Worm (Caenorhabditis elegans) whole organism, late embryonic: ENCODE data around the gene cmtr-2.

Source experiments
- K09A11.1 ChIP-seq: sonication (generic microtip); optimal IDR thresholded peaks from 2 replicates; lab custom pipeline; 2017; ENCODE audit warnings: antibody characterized with exemption, mild to moderate bottlenecking, missing genetic modification characterization, missing compliant biosample characterization; ENCODE audit not compliant: insufficient read depth
- T23F11.4 ChIP-seq: fragments of 200-800 bp; sonication (Bioruptor generic); optimal IDR thresholded peaks from 2 replicates; lab custom pipeline; 2018; ENCODE audit warnings: mild to moderate bottlenecking, missing genetic modification characterization, missing compliant biosample characterization
- Y22D7AL.16 ChIP-seq: sonication (generic microtip); optimal IDR thresholded peaks from 2 replicates; lab custom pipeline; 2016; ENCODE audit warnings: missing genetic modification characterization, missing compliant biosample characterization
- ahr-1 ChIP-seq: sonication (generic microtip); optimal IDR thresholded peaks from 2 replicates; lab custom pipeline; 2016; ENCODE audit warnings: missing genetic modification characterization, missing compliant biosample characterization
- ceh-14 ChIP-seq: sonication (generic microtip); optimal IDR thresholded peaks from 2 replicates; lab custom pipeline; 2016; ENCODE audit warnings: missing genotype, missing genetic modification characterization, missing compliant biosample characterization
- ceh-18 ChIP-seq: sonication (generic microtip); optimal IDR thresholded peaks from 2 replicates; lab custom pipeline; 2016; ENCODE audit warnings: missing genetic modification characterization, missing compliant biosample characterization
- ceh-19 ChIP-seq: fragments of 200-800 bp; sonication (Bioruptor generic); optimal IDR thresholded peaks from 2 replicates; lab custom pipeline; 2018; ENCODE audit warnings: mild to moderate bottlenecking, missing genetic modification characterization, missing compliant biosample characterization
- ceh-24 ChIP-seq: sonication (generic microtip); optimal IDR thresholded peaks from 2 replicates; lab custom pipeline; 2016; ENCODE audit warnings: mild to moderate bottlenecking, missing genetic modification characterization, missing compliant biosample characterization
- ceh-30 ChIP-seq: fragments of 150-350 bp; optimal IDR thresholded peaks from 2 replicates; lab custom pipeline; 2014; ENCODE audit warnings: missing biosample characterization, missing genetic modification characterization
- ceh-31 ChIP-seq: sonication (generic microtip); optimal IDR thresholded peaks from 2 replicates; lab custom pipeline; 2016; ENCODE audit warnings: missing genetic modification characterization, missing compliant biosample characterization
- ceh-34 ChIP-seq: sonication (generic microtip); optimal IDR thresholded peaks from 2 replicates; lab custom pipeline; 2016; ENCODE audit warnings: mild to moderate bottlenecking, missing genetic modification characterization, missing compliant biosample characterization
- ceh-45 ChIP-seq: fragments of 200-800 bp; sonication (Bioruptor generic); IDR thresholded peaks from 2 replicates; pipeline ENCODE4 v1.3.6; 2022; ENCODE audit warnings: missing genetic modification reagents, missing genetic modification characterization, missing compliant biosample characterization
- ceh-6 ChIP-seq: fragments of 200-800 bp; sonication (Bioruptor generic); optimal IDR thresholded peaks from 2 replicates; lab custom pipeline; 2018; ENCODE audit warnings: mild to moderate bottlenecking, missing genetic modification characterization, missing compliant biosample characterization
- che-1 ChIP-seq: sonication (generic microtip); optimal IDR thresholded peaks from 2 replicates; lab custom pipeline; 2016; ENCODE audit warnings: mild to moderate bottlenecking, missing genetic modification characterization, missing compliant biosample characterization
- ets-4 ChIP-seq: sonication (generic microtip); optimal IDR thresholded peaks from 2 replicates; lab custom pipeline; 2016; ENCODE audit warnings: missing genetic modification characterization, missing compliant biosample characterization
- fax-1 ChIP-seq: sonication (generic microtip); optimal IDR thresholded peaks from 2 replicates; lab custom pipeline; 2016; ENCODE audit warnings: missing genotype, missing genetic modification characterization, missing compliant biosample characterization
- fkh-6 ChIP-seq: sonication (generic microtip); optimal IDR thresholded peaks from 2 replicates; lab custom pipeline; 2016; ENCODE audit warnings: missing genetic modification characterization, missing compliant biosample characterization
- gmeb-2 ChIP-seq: sonication (generic microtip); optimal IDR thresholded peaks from 2 replicates; lab custom pipeline; 2016; ENCODE audit warnings: missing genetic modification characterization, inconsistent platforms, missing compliant biosample characterization
- hlh-15 ChIP-seq: sonication (generic microtip); optimal IDR thresholded peaks from 2 replicates; lab custom pipeline; 2016; ENCODE audit warnings: missing genetic modification characterization, missing compliant biosample characterization
- hlh-8 ChIP-seq: sonication (generic microtip); optimal IDR thresholded peaks from 2 replicates; lab custom pipeline; 2016; ENCODE audit warnings: missing genotype, missing genetic modification characterization, missing compliant biosample characterization
- lim-6 ChIP-seq: sonication (generic microtip); optimal IDR thresholded peaks from 2 replicates; lab custom pipeline; 2016; ENCODE audit warnings: missing genetic modification characterization, missing compliant biosample characterization
- mec-3 ChIP-seq: sonication (generic microtip); optimal IDR thresholded peaks from 2 replicates; lab custom pipeline; 2016; ENCODE audit warnings: borderline replicate concordance, missing genetic modification characterization, missing compliant biosample characterization
- nfya-1 ChIP-seq: sonication (generic microtip); optimal IDR thresholded peaks from 2 replicates; lab custom pipeline; 2017; ENCODE audit warnings: missing genetic modification characterization, mild to moderate bottlenecking, missing compliant biosample characterization, antibody characterized with exemption, moderate library complexity
- pag-3 ChIP-seq: sonication (generic microtip); optimal IDR thresholded peaks from 2 replicates; lab custom pipeline; 2016; ENCODE audit warnings: missing compliant biosample characterization, missing genetic modification characterization, borderline replicate concordance
- pat-9 ChIP-seq: fragments of 200-800 bp; sonication (Bioruptor generic); optimal IDR thresholded peaks from 2 replicates; lab custom pipeline; 2018; ENCODE audit warnings: mild to moderate bottlenecking, missing genetic modification characterization, moderate library complexity, missing compliant biosample characterization
- pha-4 ChIP-seq: fragments of 150-350 bp; optimal IDR thresholded peaks from 2 replicates; lab custom pipeline; 2018; ENCODE audit warnings: missing biosample characterization, missing genetic modification reagents, missing genetic modification characterization
- pqm-1 ChIP-seq: sonication (generic microtip); optimal IDR thresholded peaks from 2 replicates; lab custom pipeline; 2016; ENCODE audit warnings: missing genetic modification characterization, missing compliant biosample characterization
- pros-1 ChIP-seq: fragments of 150-350 bp; optimal IDR thresholded peaks from 2 replicates; lab custom pipeline; 2014; ENCODE audit warnings: missing biosample characterization, missing genetic modification reagents, missing genetic modification characterization
- rnt-1 ChIP-seq: sonication (generic microtip); optimal IDR thresholded peaks from 2 replicates; lab custom pipeline; 2016; ENCODE audit warnings: missing genetic modification characterization, missing compliant biosample characterization
- sdc-2 ChIP-seq: sonication (generic microtip); optimal IDR thresholded peaks from 2 replicates; lab custom pipeline; 2016; ENCODE audit warnings: missing genotype, missing genetic modification characterization, missing compliant biosample characterization
- sox-2 ChIP-seq: fragments of 200-800 bp; sonication (Bioruptor generic); IDR thresholded peaks from 2 replicates; pipeline ENCODE4 v1.3.6; 2022; ENCODE audit warnings: missing genetic modification reagents, missing genetic modification characterization, missing compliant biosample characterization
- tbx-2 ChIP-seq: sonication (generic microtip); optimal IDR thresholded peaks from 2 replicates; lab custom pipeline; 2016; ENCODE audit warnings: missing genetic modification characterization, missing compliant biosample characterization
- tbx-7 ChIP-seq: sonication (generic microtip); optimal IDR thresholded peaks from 2 replicates; lab custom pipeline; 2016; ENCODE audit warnings: missing genotype, missing genetic modification characterization, missing compliant biosample characterization
- unc-3 ChIP-seq, 2 experiments: fragments of 200-800 bp in 1 of 2; sonication (Bioruptor generic) in 1 of 2; sonication (generic microtip) in 1 of 2; conservative IDR thresholded peaks in 1 of 2; optimal IDR thresholded peaks in 1 of 2; 2 replicates each; pipeline versions ENCODE4 v1.3.6 to Lab custom; 2016 to 2022; ENCODE audit warnings: missing compliant biosample characterization in 2 of 2, missing genetic modification characterization in 2 of 2, missing genetic modification reagents in 1 of 2
- unc-42 ChIP-seq: sonication (generic microtip); optimal IDR thresholded peaks from 2 replicates; lab custom pipeline; 2016; ENCODE audit warnings: missing genotype, missing genetic modification characterization, missing compliant biosample characterization
- unc-55 ChIP-seq: sonication (generic microtip); optimal IDR thresholded peaks from 2 replicates; lab custom pipeline; 2017; ENCODE audit warnings: missing biosample characterization, missing genetic modification reagents, missing genetic modification characterization
- unc-86 ChIP-seq: sonication (generic microtip); optimal IDR thresholded peaks from 2 replicates; lab custom pipeline; 2016; ENCODE audit warnings: missing genetic modification characterization, missing compliant biosample characterization
- zip-5 ChIP-seq: sonication (generic microtip); optimal IDR thresholded peaks from 2 replicates; lab custom pipeline; 2016; ENCODE audit warnings: missing genetic modification characterization, missing compliant biosample characterization
- ztf-16 ChIP-seq: sonication (generic microtip); optimal IDR thresholded peaks from 2 replicates; lab custom pipeline; 2017; ENCODE audit warnings: missing genetic modification characterization, missing compliant biosample characterization

The cmtr-2 gene

DNA sequence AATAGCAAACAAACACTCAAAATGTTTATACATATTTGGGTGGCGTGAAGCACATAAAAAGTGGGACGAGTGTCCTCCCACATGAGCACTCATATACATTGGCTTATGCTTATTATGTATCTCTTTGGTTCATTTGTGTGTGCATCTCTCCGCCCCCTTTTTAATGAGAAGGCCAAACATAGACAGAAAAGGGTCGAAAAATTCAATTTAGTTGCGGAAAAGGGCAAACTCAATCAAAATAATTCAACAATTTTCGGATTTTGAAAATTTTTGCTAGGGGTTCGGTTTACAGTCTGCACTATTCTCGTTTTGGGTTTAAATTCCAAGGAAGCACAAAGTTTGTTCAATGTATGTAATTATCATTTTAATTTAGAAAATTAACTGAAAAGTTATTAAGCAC lies 32.4 kb downstream of the cmtr-2 start:
- no peak for TF ChIP-seq K09A11.1 (tag; lab: Kevin White, UChicago)
- no peak for TF ChIP-seq pag-3 (tag; lab: Kevin White, UChicago)
- TF ChIP-seq sdc-2 (tag; lab: Kevin White, UChicago): no peak
- peak; percentile 50 for TF ChIP-seq unc-42 (tag; lab: Kevin White, UChicago)
- no peak for TF ChIP-seq ceh-19

DNA sequence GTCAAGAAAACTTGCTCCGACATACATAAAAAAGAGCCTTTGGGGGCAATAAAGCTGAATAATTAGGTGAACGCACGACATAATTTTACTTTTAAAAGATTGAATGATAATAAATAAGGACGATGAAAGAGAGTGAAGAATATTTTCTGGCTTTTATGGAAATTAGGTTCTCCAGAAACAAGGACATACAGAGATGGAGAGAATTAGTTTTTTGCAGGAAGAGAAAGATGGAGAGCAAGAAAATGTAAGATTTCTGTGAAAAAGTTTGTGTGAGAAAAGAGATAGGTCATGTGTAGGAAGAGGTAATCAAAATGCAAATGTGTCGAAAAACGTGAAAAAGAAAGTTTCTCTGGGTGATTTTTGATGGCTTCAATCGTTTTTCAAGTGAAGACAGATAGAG lies 36.8 kb downstream of the cmtr-2 start, which contains the start of gene pdfr-1:
TSS of gene pdfr-1 (minus strand) at position 101 of the 400 bp plus-strand sequence.
- TF ChIP-seq T23F11.4 (GFP tag; lab: Kevin White, UChicago): no peak
- TF ChIP-seq lim-6 (tag; lab: Kevin White, UChicago): no peak
- TF ChIP-seq mec-3 (tag; lab: Kevin White, UChicago): no peak
- TF ChIP-seq zip-5: no peak
- TF ChIP-seq gmeb-2 (tag; lab: Kevin White, UChicago): no peak
- no peak for TF ChIP-seq sox-2
- no peak for TF ChIP-seq ceh-31 (tag; lab: Kevin White, UChicago)
- no peak for TF ChIP-seq unc-86 (tag; lab: Kevin White, UChicago)
- no peak for TF ChIP-seq hlh-8
- no peak for TF ChIP-seq tbx-2 (tag; lab: Kevin White, UChicago)
- TF ChIP-seq ztf-16 (tag; lab: Kevin White, UChicago): no peak

DNA sequence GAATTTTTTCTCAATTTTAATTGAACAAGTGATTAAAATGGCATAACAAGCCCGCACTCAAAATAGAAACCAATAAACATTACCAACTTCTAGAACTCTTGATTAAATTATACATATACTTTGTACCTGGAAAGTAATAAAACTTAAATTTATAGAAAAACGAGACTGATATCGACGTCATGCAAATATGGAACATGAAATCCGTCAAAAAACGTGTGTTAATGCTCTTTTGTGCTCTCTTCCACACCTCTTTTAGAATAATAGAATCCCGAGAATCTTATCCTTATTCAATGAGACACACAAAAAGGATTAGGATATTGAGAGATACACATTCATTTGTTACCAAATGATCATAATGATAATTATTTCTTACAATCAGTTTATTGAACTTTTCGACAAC lies 38.7 kb downstream of the cmtr-2 start:
- TF ChIP-seq tbx-7 (no peak), unc-55 (GFP tag; lab: Kevin White, UChicago) (no peak), ceh-14 (tag; lab: Kevin White, UChicago) (no peak), pha-4 (tag; lab: Kevin White, UChicago) (no peak), hlh-15 (tag; lab: Kevin White, UChicago) (no peak), pqm-1 (tag; lab: Kevin White, UChicago) (no peak), K09A11.1 (tag; lab: Kevin White, UChicago) (no peak), fax-1 (tag; lab: Kevin White, UChicago) (no peak), pros-1 (tag; lab: Kevin White, UChicago) (no peak), ceh-24 (tag; lab: Kevin White, UChicago) (no peak), mec-3 (tag; lab: Kevin White, UChicago) (no peak), pag-3 (tag; lab: Kevin White, UChicago) (no peak), fkh-6 (tag; lab: Kevin White, UChicago) (no peak), Y22D7AL.16 (tag; lab: Kevin White, UChicago) (no peak), ahr-1 (no peak), ceh-34 (tag; lab: Kevin White, UChicago) (no peak)
- TF ChIP-seq, all 69 proteins: peak for 0

- TF ChIP-seq unc-3 (GFP tag; conservative IDR thresholded peaks at IDR 0.05; lab: Robert Waterston, UW) (no peak), unc-3 (tag; optimal IDR thresholded peaks at IDR 0.05; lab: Kevin White, UChicago) (no peak), ceh-14 (tag; lab: Kevin White, UChicago) (no peak), pat-9 (tag; lab: Kevin White, UChicago) (no peak), ceh-6 (GFP tag; lab: Kevin White, UChicago) (no peak), unc-55 (GFP tag; lab: Kevin White, UChicago) (peak; percentile 46), fkh-6 (tag; lab: Kevin White, UChicago) (no peak), rnt-1 (tag; lab: Kevin White, UChicago) (peak; percentile 59), unc-42 (tag; lab: Kevin White, UChicago) (no peak), ets-4 (tag; lab: Kevin White, UChicago) (no peak), T23F11.4 (GFP tag; lab: Kevin White, UChicago) (no peak), ceh-18 (tag; lab: Kevin White, UChicago) (peak; percentile 72), nfya-1 (peak; percentile 32), ahr-1 (no peak), mec-3 (tag; lab: Kevin White, UChicago) (no peak), pag-3 (tag; lab: Kevin White, UChicago) (no peak), ceh-34 (tag; lab: Kevin White, UChicago) (no peak), ceh-24 (tag; lab: Kevin White, UChicago) (no peak), ceh-45 (GFP tag; lab: Robert Waterston, UW) (no peak), ceh-30 (tag; lab: Kevin White, UChicago) (no peak), che-1 (no peak)
- TF ChIP-seq, all 69 proteins: peak for 4
These were observed 40.6 kb downstream of the cmtr-2 start for ce11 chrIII:6655830-6656229.
